Fruit fly (Drosophila melanogaster) whole organism: ENCODE data around the gene Mgat3.

Experiments
- EcR ChIP-seq, 2 experiments: fragments of >200 bp; optimal IDR thresholded peaks; 2 replicates each; lab custom pipeline; 2017; ENCODE audit warnings: missing biosample characterization in 2 of 2, missing genetic modification characterization in 2 of 2, missing genetic modification reagents in 2 of 2
- usp ChIP-seq: fragments of >200 bp; optimal IDR thresholded peaks from 2 replicates; lab custom pipeline; 2017; ENCODE audit warnings: missing biosample characterization, missing genetic modification characterization, mixed read lengths

dm6 chr2L:13182415-13182814 lies at the start of gene Mgat3:
- no peak for TF ChIP-seq usp
- TF ChIP-seq EcR (GFP tag; optimal IDR thresholded peaks at IDR 0.05; lab: Kevin White, UChicago) = no peak
